Fruit fly (Drosophila melanogaster): Measurements from ENCODE around the gene Burs.
"Not testable (repeated sequence)": the region's sequence is repeated elsewhere in the genome, so short reads cannot be mapped to it uniquely, and the experiment has no call there.

The Burs gene

dm6 chr3R:21736196-21736595, 33.1 kb upstream of the Burs start, which contains the start of gene Sfp93F:
Sfp93F (minus strand) TSS chr3R:21736296.
- not testable (repeated sequence) for TF ChIP-seq dsf (GFP tag; optimal IDR thresholded peaks at IDR 0.05; ENCODE audit: borderline replicate concordance); GATAd (GFP tag; optimal IDR thresholded peaks at IDR 0.05); lola (GFP tag; optimal IDR thresholded peaks at IDR 0.05)

DNA sequence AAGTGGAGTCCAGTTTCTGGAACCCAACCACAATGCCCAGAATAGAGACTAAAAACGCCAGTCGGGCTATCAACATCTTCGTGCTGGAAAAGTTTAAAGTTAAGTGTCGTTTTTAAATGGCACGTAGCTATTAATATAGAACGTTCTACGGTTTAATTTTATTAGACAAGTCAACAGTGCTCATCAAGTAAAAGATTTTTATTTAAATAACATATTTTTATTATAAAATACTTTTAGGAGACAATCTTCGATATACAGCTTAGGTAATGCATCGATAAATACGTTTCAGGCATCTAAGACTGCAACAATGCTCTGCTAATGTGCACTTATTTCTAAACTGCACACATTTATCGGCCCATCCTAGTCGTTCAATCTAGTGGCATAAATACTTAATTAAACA, 32.6 kb upstream of the Burs start, which contains the start of gene CG42869:
Gene CG42869 (minus strand): TSS at position 101 of the 400 bp plus-strand sequence.
- TF ChIP-seq Rel (GFP tag; optimal IDR thresholded peaks at IDR 0.05) (no peak), Rel (tag; optimal IDR thresholded peaks at IDR 0.05) (no peak), sv (GFP tag; optimal IDR thresholded peaks at IDR 0.05) (no peak), CG32264 (GFP tag; optimal IDR thresholded peaks at IDR 0.05) (no peak), psq (GFP tag; optimal IDR thresholded peaks at IDR 0.05) (no peak), dsf (GFP tag; optimal IDR thresholded peaks at IDR 0.05; ENCODE audit: borderline replicate concordance) (no peak), HLH106 (tag; optimal IDR thresholded peaks at IDR 0.05) (no peak), CG9705 (GFP tag; optimal IDR thresholded peaks at IDR 0.05) (no peak), Hr78 (GFP tag; optimal IDR thresholded peaks at IDR 0.05) (no peak), GATAd (GFP tag; optimal IDR thresholded peaks at IDR 0.05) (no peak), N (GFP tag; optimal IDR thresholded peaks at IDR 0.05) (no peak), Vsx2 (GFP tag; optimal IDR thresholded peaks at IDR 0.05; ENCODE audit: partially characterized antibody) (no peak), ey (GFP tag; optimal IDR thresholded peaks at IDR 0.05) (no peak), br (GFP tag; optimal IDR thresholded peaks at IDR 0.05) (no peak), fru (GFP tag; optimal IDR thresholded peaks at IDR 0.05) (no peak), usp (GFP tag; optimal IDR thresholded peaks at IDR 0.05) (no peak), Mio (GFP tag; optimal IDR thresholded peaks at IDR 0.05) (no peak), pan (optimal IDR thresholded peaks at IDR 0.05) (no peak)

dm6 chr3R:21737264-21737663, 32.1 kb upstream of the Burs start, which contains the start of gene CG42870:
CG42870 (minus strand) TSS chr3R:21737364.
- TF ChIP-seq Hr78 (GFP tag; optimal IDR thresholded peaks at IDR 0.05), result no peak
- no peak for TF ChIP-seq usp (GFP tag; optimal IDR thresholded peaks at IDR 0.05)
- TF ChIP-seq dmrt93B (GFP tag; optimal IDR thresholded peaks at IDR 0.05), result no peak
- no peak for TF ChIP-seq dl (GFP tag; optimal IDR thresholded peaks at IDR 0.05; ENCODE audit: insufficient read depth in 1 of 2, partially characterized antibody in 2 of 2)
- TF ChIP-seq GATAd (GFP tag; optimal IDR thresholded peaks at IDR 0.05), result no peak
- no peak for TF ChIP-seq Abd-B (GFP tag; optimal IDR thresholded peaks at IDR 0.05)
- no peak for TF ChIP-seq ey (GFP tag; optimal IDR thresholded peaks at IDR 0.05)
- no peak for TF ChIP-seq sage (GFP tag; optimal IDR thresholded peaks at IDR 0.05)
- no peak for TF ChIP-seq dsf (GFP tag; optimal IDR thresholded peaks at IDR 0.05; ENCODE audit: borderline replicate concordance)

DNA sequence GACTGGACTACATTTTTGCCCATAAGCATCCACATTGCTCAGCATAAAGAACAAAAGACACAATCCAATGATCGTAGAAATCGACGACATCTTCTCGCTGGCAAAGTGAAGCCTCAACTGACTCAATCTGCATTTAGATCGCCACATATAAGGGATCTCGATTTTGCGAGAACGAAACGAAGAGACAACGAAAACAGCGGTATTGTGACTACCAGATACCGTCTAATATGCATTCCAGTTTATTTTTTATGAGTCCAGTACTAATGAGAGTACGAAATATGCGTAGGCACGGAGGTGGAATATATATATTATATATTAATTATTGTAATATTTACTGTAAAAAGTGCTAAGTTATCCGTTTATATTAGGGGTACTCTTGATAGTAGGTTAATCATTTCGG, 30.3 kb upstream of the Burs start, which contains the start of gene CG34034:
Gene CG34034 (minus strand): TSS at position 101 of the 400 bp plus-strand sequence.
- TF ChIP-seq Rel (GFP tag; optimal IDR thresholded peaks at IDR 0.05), result no peak
- TF ChIP-seq Rel (tag; optimal IDR thresholded peaks at IDR 0.05), result no peak
- TF ChIP-seq N (GFP tag; optimal IDR thresholded peaks at IDR 0.05), result no peak
- TF ChIP-seq usp (GFP tag; optimal IDR thresholded peaks at IDR 0.05), result no peak
- no peak for TF ChIP-seq Dif (GFP tag; optimal IDR thresholded peaks at IDR 0.05; ENCODE audit: partially characterized antibody)
- TF ChIP-seq dsf (GFP tag; optimal IDR thresholded peaks at IDR 0.05; ENCODE audit: borderline replicate concordance), result no peak
- no peak for TF ChIP-seq br (GFP tag; optimal IDR thresholded peaks at IDR 0.05)
- TF ChIP-seq jim (GFP tag; optimal IDR thresholded peaks at IDR 0.05), result no peak
- TF ChIP-seq brk (GFP tag; optimal IDR thresholded peaks at IDR 0.05), result no peak
- TF ChIP-seq Hr78 (GFP tag; optimal IDR thresholded peaks at IDR 0.05), result no peak
- no peak for TF ChIP-seq Dfd (GFP tag; optimal IDR thresholded peaks at IDR 0.05)
- TF ChIP-seq tai (GFP tag; optimal IDR thresholded peaks at IDR 0.05), result no peak
- TF ChIP-seq fru (GFP tag; optimal IDR thresholded peaks at IDR 0.05), result no peak
- no peak for TF ChIP-seq pan (optimal IDR thresholded peaks at IDR 0.05)
- TF ChIP-seq Sp1 (GFP tag; optimal IDR thresholded peaks at IDR 0.05), result no peak
- TF ChIP-seq Jra (GFP tag; optimal IDR thresholded peaks at IDR 0.05), result no peak
- no peak for TF ChIP-seq rgr (GFP tag; optimal IDR thresholded peaks at IDR 0.05)
- TF ChIP-seq woc (GFP tag; optimal IDR thresholded peaks at IDR 0.05), result no peak
- TF ChIP-seq Abd-B (GFP tag; optimal IDR thresholded peaks at IDR 0.05), result no peak
- no peak for TF ChIP-seq OdsH (GFP tag; optimal IDR thresholded peaks at IDR 0.05)
- TF ChIP-seq CrebA (GFP tag; optimal IDR thresholded peaks at IDR 0.05; ENCODE audit: borderline replicate concordance), result no peak
